Fruit fly (Drosophila melanogaster): ENCODE measurements around the gene CG1571.

Gene CG1571

DNA sequence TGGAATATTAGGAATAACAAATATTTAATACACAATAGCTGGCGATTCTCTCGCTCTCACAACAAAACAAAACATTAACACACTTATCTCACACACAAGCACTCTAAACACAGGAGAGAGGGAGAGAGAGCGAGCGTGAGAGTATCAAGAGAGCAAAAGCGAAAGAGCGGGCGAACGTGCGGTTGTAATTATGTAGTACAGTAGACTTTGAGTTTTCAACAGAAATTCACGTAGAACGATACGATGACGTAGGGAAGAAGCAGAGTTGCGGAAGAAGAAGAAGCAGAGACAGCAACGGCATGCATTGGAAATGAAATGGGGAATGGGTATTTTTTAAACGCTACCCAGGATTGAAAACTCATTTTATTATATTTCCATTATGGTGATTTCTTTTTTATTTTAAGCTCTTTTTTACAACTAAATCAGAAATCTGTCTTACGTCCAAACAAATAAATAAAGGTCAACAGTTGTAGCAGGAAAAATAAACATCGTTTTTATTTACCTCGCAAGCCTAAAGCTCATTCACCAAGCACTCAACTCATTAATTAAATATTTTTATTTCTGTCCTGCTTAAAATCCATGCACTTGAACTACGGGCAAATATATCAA, 17.7 kb upstream of the CG1571 start:
- TF ChIP-seq Hnf4 (GFP tag; optimal IDR thresholded peaks at IDR 0.05), result no peak
- no peak for TF ChIP-seq sage (GFP tag; optimal IDR thresholded peaks at IDR 0.05)
- TF ChIP-seq rgr (GFP tag; optimal IDR thresholded peaks at IDR 0.05), result no peak
- no peak for TF ChIP-seq brk (GFP tag; optimal IDR thresholded peaks at IDR 0.05)
- TF ChIP-seq dl (GFP tag; optimal IDR thresholded peaks at IDR 0.05; ENCODE audit: insufficient read depth in 1 of 2, partially characterized antibody in 2 of 2), result peak; percentile 95 to 96
- peak; percentile 43 for TF ChIP-seq Hr83 (GFP tag; optimal IDR thresholded peaks at IDR 0.05; ENCODE audit: poor library complexity, severe bottlenecking)
- TF ChIP-seq Abd-B (GFP tag; optimal IDR thresholded peaks at IDR 0.05), result no peak
- peak; percentile 74 for TF ChIP-seq Vsx2 (GFP tag; optimal IDR thresholded peaks at IDR 0.05; ENCODE audit: partially characterized antibody)
- peak; percentile 92 for TF ChIP-seq Dif (GFP tag; optimal IDR thresholded peaks at IDR 0.05; ENCODE audit: partially characterized antibody)
- TF ChIP-seq dsf (GFP tag; optimal IDR thresholded peaks at IDR 0.05; ENCODE audit: borderline replicate concordance), result no peak
- no peak for TF ChIP-seq Sp1 (GFP tag; optimal IDR thresholded peaks at IDR 0.05)
- no peak for TF ChIP-seq Mio (GFP tag; optimal IDR thresholded peaks at IDR 0.05)

DNA sequence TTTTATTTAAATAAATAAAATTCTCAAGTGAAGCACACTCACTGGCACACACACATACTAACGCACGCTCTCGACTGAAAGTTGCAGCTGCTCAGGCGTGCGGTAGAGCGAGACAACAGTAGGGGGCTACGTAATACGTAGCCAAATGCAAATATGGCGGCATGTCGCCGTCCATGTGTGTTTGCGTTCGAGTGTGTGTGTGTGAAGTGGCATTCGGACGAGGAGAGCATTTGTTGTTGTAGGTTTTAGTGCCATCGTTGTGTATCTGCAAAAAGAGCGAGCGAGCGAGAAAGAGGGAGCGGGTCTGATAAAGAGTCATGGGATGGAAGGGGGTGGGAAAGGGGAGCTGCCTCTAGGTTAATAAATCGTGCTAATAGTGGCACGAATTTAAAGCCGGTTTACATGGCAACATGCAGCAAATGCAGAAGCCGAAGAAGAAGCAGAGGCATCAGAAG, 17.2 kb upstream of the CG1571 start:
- no peak for TF ChIP-seq OdsH (GFP tag; optimal IDR thresholded peaks at IDR 0.05)
- TF ChIP-seq CrebA (GFP tag; optimal IDR thresholded peaks at IDR 0.05; ENCODE audit: borderline replicate concordance), result peak; percentile 77
- no peak for TF ChIP-seq lola (GFP tag; optimal IDR thresholded peaks at IDR 0.05)
- no peak for TF ChIP-seq Mio (GFP tag; optimal IDR thresholded peaks at IDR 0.05)
- peak; percentile 53 for TF ChIP-seq Hr83 (GFP tag; optimal IDR thresholded peaks at IDR 0.05; ENCODE audit: poor library complexity, severe bottlenecking)
- TF ChIP-seq brk (GFP tag; optimal IDR thresholded peaks at IDR 0.05), result peak; percentile 70
- peak; percentile 22 for TF ChIP-seq Rel (GFP tag; optimal IDR thresholded peaks at IDR 0.05)
- peak; percentile 85 for TF ChIP-seq Rel (tag; optimal IDR thresholded peaks at IDR 0.05)
- peak; percentile 37 for TF ChIP-seq fru (GFP tag; optimal IDR thresholded peaks at IDR 0.05)
- TF ChIP-seq dmrt93B (GFP tag; optimal IDR thresholded peaks at IDR 0.05), result no peak
- TF ChIP-seq Sp1 (GFP tag; optimal IDR thresholded peaks at IDR 0.05), result peak; percentile 13
- TF ChIP-seq Hr78 (GFP tag; optimal IDR thresholded peaks at IDR 0.05), result no peak
- TF ChIP-seq dsf (GFP tag; optimal IDR thresholded peaks at IDR 0.05; ENCODE audit: borderline replicate concordance), result no peak
- TF ChIP-seq dl (GFP tag; optimal IDR thresholded peaks at IDR 0.05; ENCODE audit: insufficient read depth in 1 of 2, partially characterized antibody in 2 of 2), result peak in 1 of 2 experiments; percentile 76
- no peak for TF ChIP-seq tai (GFP tag; optimal IDR thresholded peaks at IDR 0.05)
- peak; percentile 65 for TF ChIP-seq Jra (GFP tag; optimal IDR thresholded peaks at IDR 0.05)
- no peak for TF ChIP-seq Abd-B (GFP tag; optimal IDR thresholded peaks at IDR 0.05)
- no peak for TF ChIP-seq pan (optimal IDR thresholded peaks at IDR 0.05)
- no peak for TF ChIP-seq Dfd (GFP tag; optimal IDR thresholded peaks at IDR 0.05)
- no peak for TF ChIP-seq sv (GFP tag; optimal IDR thresholded peaks at IDR 0.05)
- TF ChIP-seq h (GFP tag; optimal IDR thresholded peaks at IDR 0.05), result peak; percentile 78
- TF ChIP-seq HLH106 (tag; optimal IDR thresholded peaks at IDR 0.05), result no peak
- TF ChIP-seq sage (GFP tag; optimal IDR thresholded peaks at IDR 0.05), result no peak
- TF ChIP-seq N (GFP tag; optimal IDR thresholded peaks at IDR 0.05), result peak; percentile 31
- TF ChIP-seq Myc (optimal IDR thresholded peaks at IDR 0.05), result no peak
- no peak for TF ChIP-seq Vsx2 (GFP tag; optimal IDR thresholded peaks at IDR 0.05; ENCODE audit: partially characterized antibody)
- no peak for TF ChIP-seq ey (GFP tag; optimal IDR thresholded peaks at IDR 0.05)
- peak; percentile 33 for TF ChIP-seq rgr (GFP tag; optimal IDR thresholded peaks at IDR 0.05)
- TF ChIP-seq Hnf4 (GFP tag; optimal IDR thresholded peaks at IDR 0.05), result peak; percentile 59
- TF ChIP-seq CG32264 (GFP tag; optimal IDR thresholded peaks at IDR 0.05), result no peak
- no peak for TF ChIP-seq CG9705 (GFP tag; optimal IDR thresholded peaks at IDR 0.05)
- TF ChIP-seq Dif (GFP tag; optimal IDR thresholded peaks at IDR 0.05; ENCODE audit: partially characterized antibody), result peak; percentile 23
- peak; percentile 6 to 20 for TF ChIP-seq foxo (GFP tag; optimal IDR thresholded peaks at IDR 0.05)
- peak; percentile 23 for TF ChIP-seq br (GFP tag; optimal IDR thresholded peaks at IDR 0.05)
- TF ChIP-seq psq (GFP tag; optimal IDR thresholded peaks at IDR 0.05), result peak; percentile 52
- no peak for TF ChIP-seq woc (GFP tag; optimal IDR thresholded peaks at IDR 0.05)
- TF ChIP-seq jim (GFP tag; optimal IDR thresholded peaks at IDR 0.05), result no peak
- TF ChIP-seq GATAd (GFP tag; optimal IDR thresholded peaks at IDR 0.05), result no peak
- no peak for TF ChIP-seq usp (GFP tag; optimal IDR thresholded peaks at IDR 0.05)

Data from whole organism, wandering third instar larva.